Worm (Caenorhabditis elegans) whole organism, L1 larva: ENCODE results near the gene srx-62.

ENCODE experiments used
- ceh-82 ChIP-seq, 3 experiments: fragments of 150-350 bp in 1 of 3; sonication (generic microtip) in 2 of 3; optimal IDR thresholded peaks; 2 replicates each; lab custom pipeline; 2014 to 2017; ENCODE audit warnings: missing biosample characterization in 3 of 3, missing genetic modification characterization in 3 of 3
- dsc-1 ChIP-seq: sonication (generic microtip); optimal IDR thresholded peaks from 2 replicates; lab custom pipeline; 2016; ENCODE audit warnings: mild to moderate bottlenecking, missing genetic modification characterization, missing compliant biosample characterization
- elt-3 ChIP-seq, 6 experiments: fragments of 150-350 bp in 1 of 6; sonication (generic microtip); optimal IDR thresholded peaks; 2 replicates each; lab custom pipeline; 2017 to 2018; ENCODE audit warnings: missing biosample characterization in 6 of 6, missing genetic modification characterization in 6 of 6, inconsistent platforms in 1 of 6
- fos-1 ChIP-seq: fragments of 150-350 bp; optimal IDR thresholded peaks from 2 replicates; lab custom pipeline; 2014; ENCODE audit warnings: missing biosample characterization, missing genetic modification characterization
- lsy-2 ChIP-seq, 2 experiments: fragments of 150-350 bp; optimal IDR thresholded peaks; 2 replicates each; lab custom pipeline; 2014; ENCODE audit warnings: missing biosample characterization in 2 of 2, missing genetic modification characterization in 2 of 2
- mef-2 ChIP-seq: fragments of 150-350 bp; optimal IDR thresholded peaks from 2 replicates; lab custom pipeline; 2014; ENCODE audit warnings: missing biosample characterization, missing genetic modification characterization
- nhr-237 ChIP-seq: fragments of 150-350 bp; optimal IDR thresholded peaks from 2 replicates; lab custom pipeline; 2014; ENCODE audit warnings: missing biosample characterization, missing genetic modification characterization
- nhr-85 ChIP-seq: sonication (generic microtip); peaks from one replicate; lab custom pipeline; 2016; ENCODE audit warnings: missing genetic modification characterization, inconsistent platforms, missing compliant biosample characterization
- nhr-90 ChIP-seq: sonication (generic microtip); optimal IDR thresholded peaks from 2 replicates; lab custom pipeline; 2016; ENCODE audit warnings: mild to moderate bottlenecking, missing genetic modification characterization, missing compliant biosample characterization; ENCODE audit not compliant: poor library complexity
- skn-1 ChIP-seq: fragments of 150-350 bp; optimal IDR thresholded peaks from 2 replicates; lab custom pipeline; 2014; ENCODE audit warnings: missing biosample characterization, missing genetic modification characterization

- TF ChIP-seq mef-2 (tag; lab: Kevin White, UChicago): no peak
- TF ChIP-seq elt-3 (tag; optimal IDR thresholded peaks at IDR 0.05; lab: Kevin White, UChicago): no peak
- TF ChIP-seq fos-1: no peak
- TF ChIP-seq nhr-237 (tag; lab: Kevin White, UChicago): no peak
- TF ChIP-seq nhr-85 (tag; lab: Kevin White, UChicago): no peak
- TF ChIP-seq dsc-1 (tag; lab: Kevin White, UChicago): no peak
- TF ChIP-seq ceh-82 (tag; optimal IDR thresholded peaks at IDR 0.05; lab: Kevin White, UChicago): no peak
- TF ChIP-seq lsy-2 (tag; optimal IDR thresholded peaks at IDR 0.05; lab: Kevin White, UChicago): no peak
- TF ChIP-seq nhr-90 (tag; lab: Kevin White, UChicago): no peak
- no peak for TF ChIP-seq skn-1 (tag; lab: Kevin White, UChicago)
Observed at ce11 chrV:4010170-4010569, 14.4 kb upstream of the srx-62 start, which contains the start of gene srh-4.
